Fruit fly (Drosophila melanogaster): ENCODE results near the gene yip2.

The yip2 gene

dm6 chr2L:9907320-9908256, 7.5 kb upstream of the yip2 start:
- TF ChIP-seq run (tag; optimal IDR thresholded peaks at IDR 0.05) (no peak), chm (GFP tag; IDR thresholded peaks at IDR 0.05) (0 out of 2 replicates have a peak, but pooled peaks have one; percentile 45), Med (GFP tag) (peak; percentile 86), Nf-YB (GFP tag; optimal IDR thresholded peaks at IDR 0.05) (peak; percentile 33), Deaf1 (tag; optimal IDR thresholded peaks at IDR 0.05) (peak; percentile 52), sqz (GFP tag; optimal IDR thresholded peaks at IDR 0.05) (peak; percentile 23), Fer1 (GFP tag; optimal IDR thresholded peaks at IDR 0.05) (no peak), D19B (GFP tag; optimal IDR thresholded peaks at IDR 0.05) (peak; percentile 73), CrebB (tag; optimal IDR thresholded peaks at IDR 0.05) (peak; percentile 43), CG8290 (GFP tag; optimal IDR thresholded peaks at IDR 0.05) (no peak), CG8290 (tag; optimal IDR thresholded peaks at IDR 0.05) (peak in 1 of 2 experiments; percentile 56), ci (GFP tag; IDR thresholded peaks at IDR 0.05) (peak; percentile 37; the same call in 2 of the 3 replicates), repo (GFP tag; optimal IDR thresholded peaks at IDR 0.05) (no peak), CG14965 (GFP tag; optimal IDR thresholded peaks at IDR 0.05; ENCODE audit: borderline replicate concordance) (no peak), en (GFP tag; optimal IDR thresholded peaks at IDR 0.05) (no peak), Ets65A (GFP tag) (no peak), Usf (GFP tag; optimal IDR thresholded peaks at IDR 0.05) (no peak), CG12155 (GFP tag; optimal IDR thresholded peaks at IDR 0.05) (no peak), Hmr (GFP tag; optimal IDR thresholded peaks at IDR 0.05) (peak; percentile 1), CG3726 (GFP tag; IDR thresholded peaks at IDR 0.05) (0 out of 3 replicates have a peak, but pooled peaks have one; percentile 12), Pdp1 (GFP tag; optimal IDR thresholded peaks at IDR 0.05) (peak in 1 of 2 experiments; percentile 10), CG13894 (tag; optimal IDR thresholded peaks at IDR 0.05) (peak; percentile 0), abd-A (tag; optimal IDR thresholded peaks at IDR 0.05) (peak; percentile 90), kah (GFP tag; optimal IDR thresholded peaks at IDR 0.05) (peak; percentile 78), pb (GFP tag; optimal IDR thresholded peaks at IDR 0.05) (peak; percentile 11), klu (GFP tag; IDR thresholded peaks at IDR 0.05) (peak; percentile 44; the same call in 1 of the 2 replicates), ems (GFP tag; optimal IDR thresholded peaks at IDR 0.05) (no peak), CG3847 (GFP tag; IDR thresholded peaks at IDR 0.05) (peak; percentile 20; the same call in 1 of the 2 replicates), CG10979 (tag; optimal IDR thresholded peaks at IDR 0.05) (peak; percentile 66), kay (GFP tag; optimal IDR thresholded peaks at IDR 0.05) (peak; percentile 8), CG2712 (tag; optimal IDR thresholded peaks at IDR 0.05) (peak; percentile 18), nom (GFP tag; optimal IDR thresholded peaks at IDR 0.05) (peak; percentile 56), CG13624 (GFP tag; optimal IDR thresholded peaks at IDR 0.05) (peak; percentile 2), MESR4 (GFP tag; optimal IDR thresholded peaks at IDR 0.05) (no peak), CG1832 (GFP tag; optimal IDR thresholded peaks at IDR 0.05) (peak; percentile 46), Sox102F (GFP tag; optimal IDR thresholded peaks at IDR 0.05) (peak; percentile 58), chinmo (GFP tag; IDR thresholded peaks at IDR 0.05; ENCODE audit: partially characterized antibody) (peak; percentile 96), CG7372 (GFP tag; IDR thresholded peaks at IDR 0.05) (peak; percentile 96), psq (GFP tag; optimal IDR thresholded peaks at IDR 0.05) (peak; percentile 81), CG2116 (GFP tag; optimal IDR thresholded peaks at IDR 0.05) (peak; percentile 6), oc (tag; optimal IDR thresholded peaks at IDR 0.05) (peak; percentile 37), mirr (GFP tag; optimal IDR thresholded peaks at IDR 0.05) (peak; percentile 42), zen2 (GFP tag; IDR thresholded peaks at IDR 0.05; ENCODE audit: partially characterized antibody) (0 out of 3 replicates have a peak, but pooled peaks have one; percentile 32), CG2199 (GFP tag; IDR thresholded peaks at IDR 0.05) (peak; percentile 67; the same call in 1 of the 3 replicates), CG1602 (GFP tag; optimal IDR thresholded peaks at IDR 0.05) (no peak), cg (GFP tag; optimal IDR thresholded peaks at IDR 0.05) (peak; percentile 85), CG4360 (GFP tag; IDR thresholded peaks at IDR 0.05) (peak; percentile 92), Ada2b (GFP tag; IDR thresholded peaks at IDR 0.05) (0 out of 2 replicates have a peak, but pooled peaks have one; percentile 4)

Data from whole organism, embryonic.